Fruit fly (Drosophila melanogaster) whole organism, pupa: Measurements from ENCODE around the gene CG7102.

Experiments used
- CG15710 ChIP-seq: fragments of 200-800 bp; sonication (Bioruptor generic); optimal IDR thresholded peaks from 2 replicates; lab custom pipeline; 2018; ENCODE audit warnings: missing biosample characterization, mild to moderate bottlenecking, missing genetic modification characterization, moderate library complexity
- CG4496 ChIP-seq: fragments of 200-800 bp; sonication (Bioruptor generic); IDR thresholded peaks from 3 replicates; pipeline ENCODE4 v1.3.6; 2022; ENCODE audit warnings: missing biosample characterization, missing genetic modification characterization
- CG8159 ChIP-seq: fragments of 200-800 bp; sonication (Bioruptor generic); optimal IDR thresholded peaks from 3 replicates; lab custom pipeline; 2018; ENCODE audit warnings: missing biosample characterization, mild to moderate bottlenecking, missing genetic modification characterization, moderate library complexity
- EcR ChIP-seq: fragments of 200-800 bp; sonication (Bioruptor generic); optimal IDR thresholded peaks from 3 replicates; lab custom pipeline; 2019; ENCODE audit warnings: missing biosample characterization, missing genetic modification characterization, mild to moderate bottlenecking, moderate library complexity, missing genetic modification reagents
- Ets98B ChIP-seq: fragments of 200-800 bp; sonication (Bioruptor generic); IDR thresholded peaks from 2 replicates; pipeline ENCODE4 v1.3.6; 2022; ENCODE audit warnings: missing biosample characterization, missing genetic modification characterization
- Pif1B ChIP-seq: fragments of 200-800 bp; sonication (Bioruptor generic); optimal IDR thresholded peaks from 3 replicates; lab custom pipeline; 2016; ENCODE audit warnings: missing biosample characterization, missing genetic modification characterization
- Snoo ChIP-seq: fragments of 200-800 bp; sonication (Bioruptor generic); optimal IDR thresholded peaks from 3 replicates; lab custom pipeline; 2017; ENCODE audit warnings: missing biosample characterization, mild to moderate bottlenecking, missing genetic modification characterization, inconsistent platforms
- gl ChIP-seq: fragments of 200-800 bp; sonication (Bioruptor generic); optimal IDR thresholded peaks from 2 replicates; lab custom pipeline; 2018; ENCODE audit warnings: missing biosample characterization, mild to moderate bottlenecking, missing genetic modification characterization

- TF ChIP-seq CG4496 (GFP tag; lab: Robert Waterston, UW) (no peak), CG15710 (tag; lab: Kevin White, UChicago) (no peak), gl (tag; lab: Kevin White, UChicago) (no peak), CG8159 (tag; lab: Kevin White, UChicago) (no peak), EcR (no peak), Pif1B (GFP tag; lab: Kevin White, UChicago) (no peak), Ets98B (GFP tag; lab: Robert Waterston, UW) (no peak), Snoo (tag; lab: Kevin White, UChicago) (no peak)
Observed at dm6 chr2L:7885271-7885670, 2.0 kb downstream of the CG7102 start, which contains the start of the genes SmE and CG34132.
